Worm (Caenorhabditis elegans) whole organism, midembryonic: ENCODE measurements around the gene C13A10.2.

ENCODE experiments used
- T22C8.4 ChIP-seq: fragments of 200-800 bp; sonication (Bioruptor generic); IDR thresholded peaks from 2 replicates; pipeline ENCODE4 v1.3.6; 2022; ENCODE audit warnings: missing genetic modification characterization, missing compliant biosample characterization
- cog-1 ChIP-seq: sonication (generic microtip); optimal IDR thresholded peaks from 2 replicates; lab custom pipeline; 2016; ENCODE audit warnings: missing genetic modification characterization, missing compliant biosample characterization
- flt-1 ChIP-seq: fragments of 200-800 bp; sonication (Bioruptor generic); IDR thresholded peaks from 2 replicates; pipeline ENCODE4 v1.3.6; 2022; ENCODE audit warnings: missing genetic modification characterization, missing compliant biosample characterization
- klf-2 ChIP-seq: fragments of 200-800 bp; sonication (Bioruptor generic); conservative IDR thresholded peaks from 2 replicates; pipeline ENCODE4 v1.3.6; 2022; ENCODE audit warnings: missing genetic modification reagents, missing genetic modification characterization, missing compliant biosample characterization
- med-1 ChIP-seq: sonication (generic microtip); optimal IDR thresholded peaks from 2 replicates; lab custom pipeline; 2017; ENCODE audit warnings: missing genetic modification characterization, mild to moderate bottlenecking, missing compliant biosample characterization, antibody characterized with exemption, missing genetic modification reagents; ENCODE audit not compliant: insufficient read depth
- ref-1 ChIP-seq: fragments of 200-800 bp; sonication (Bioruptor generic); conservative IDR thresholded peaks from 2 replicates; pipeline ENCODE4 v1.3.6; 2022; ENCODE audit warnings: missing genetic modification reagents, missing genetic modification characterization, missing compliant biosample characterization
- tab-1 ChIP-seq: fragments of 200-800 bp; sonication (Bioruptor generic); IDR thresholded peaks from 2 replicates; pipeline ENCODE4 v1.3.6; 2022; ENCODE audit warnings: missing genetic modification characterization, missing compliant biosample characterization
- ztf-23 ChIP-seq: fragments of 200-800 bp; sonication (Bioruptor generic); IDR thresholded peaks from 2 replicates; pipeline ENCODE4 v1.3.6; 2022; ENCODE audit warnings: missing genetic modification reagents, missing genetic modification characterization, missing compliant biosample characterization
- ztf-29 ChIP-seq: fragments of 200-800 bp; sonication (Bioruptor generic); IDR thresholded peaks from 2 replicates; pipeline ENCODE4 v1.3.6; 2022; ENCODE audit warnings: missing genetic modification reagents, missing genetic modification characterization, missing compliant biosample characterization

Gene C13A10.2

ce11 chrII:1326689-1327088 lies 31.1 kb downstream of the C13A10.2 start, which contains the start of gene jip-1:
jip-1 (plus strand) TSS chrII:1326989.
- TF ChIP-seq tab-1 (GFP tag; lab: Robert Waterston, UW) (no peak), cog-1 (no peak), med-1 (GFP tag; lab: Kevin White, UChicago) (no peak), ztf-23 (GFP tag; lab: Robert Waterston, UW) (no peak), ztf-29 (GFP tag; lab: Robert Waterston, UW) (no peak), T22C8.4 (no peak), klf-2 (GFP tag; lab: Robert Waterston, UW) (no peak), flt-1 (no peak), ref-1 (no peak)

DNA sequence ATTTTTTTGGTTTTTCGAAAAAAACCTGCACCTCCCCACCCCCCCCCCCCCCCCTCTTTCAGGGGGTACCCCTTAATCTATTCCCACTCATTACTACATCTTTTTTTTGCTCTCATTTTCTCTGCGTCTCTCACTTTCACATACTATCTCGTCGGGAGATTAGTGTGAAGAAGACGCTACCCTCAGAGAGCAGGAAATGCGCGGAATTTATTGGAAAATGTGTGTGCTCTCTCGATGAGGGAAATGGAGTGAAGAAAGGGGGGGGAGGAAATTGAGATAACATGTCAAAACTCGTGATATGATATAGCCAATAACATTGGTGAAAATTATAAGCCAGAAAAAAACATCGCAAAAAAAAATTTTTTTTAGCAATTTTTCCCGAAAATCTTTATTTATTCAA lies 32.2 kb downstream of the C13A10.2 start:
- TF ChIP-seq tab-1 (GFP tag; lab: Robert Waterston, UW) (no peak), cog-1 (no peak), med-1 (GFP tag; lab: Kevin White, UChicago) (no peak), klf-2 (GFP tag; lab: Robert Waterston, UW) (no peak), ztf-29 (GFP tag; lab: Robert Waterston, UW) (no peak), flt-1 (no peak), T22C8.4 (no peak), ref-1 (no peak), ztf-23 (GFP tag; lab: Robert Waterston, UW) (no peak)

DNA sequence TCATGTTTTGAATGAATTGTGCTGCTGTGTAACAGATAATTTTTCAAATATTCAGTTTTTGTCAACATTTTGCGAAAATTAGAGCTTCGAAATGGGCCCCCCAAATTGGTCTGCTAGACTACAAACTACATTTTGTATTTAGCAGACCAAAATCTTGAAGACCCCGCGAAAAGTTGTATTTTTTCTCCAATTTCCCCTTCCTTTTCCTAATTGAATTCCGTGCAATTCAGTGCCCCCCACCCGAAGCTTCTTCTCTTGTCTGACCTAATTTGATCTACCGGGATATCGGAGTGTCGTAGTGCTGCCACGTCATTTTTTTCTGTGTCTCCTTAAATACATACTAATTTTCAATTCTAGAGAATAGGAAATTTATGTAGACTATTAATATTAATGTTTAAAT lies 33.8 kb downstream of the C13A10.2 start:
- no peak for TF ChIP-seq ztf-29 (GFP tag; lab: Robert Waterston, UW)
- TF ChIP-seq T22C8.4, result no peak
- TF ChIP-seq med-1 (GFP tag; lab: Kevin White, UChicago), result no peak
- no peak for TF ChIP-seq klf-2 (GFP tag; lab: Robert Waterston, UW)
- no peak for TF ChIP-seq flt-1

- TF ChIP-seq med-1 (GFP tag; lab: Kevin White, UChicago), result no peak
- TF ChIP-seq tab-1 (GFP tag; lab: Robert Waterston, UW), result no peak
- TF ChIP-seq flt-1, result no peak
- no peak for TF ChIP-seq ref-1
- TF ChIP-seq T22C8.4, result no peak
- TF ChIP-seq ztf-23 (GFP tag; lab: Robert Waterston, UW), result no peak
- no peak for TF ChIP-seq ztf-29 (GFP tag; lab: Robert Waterston, UW)
- TF ChIP-seq klf-2 (GFP tag; lab: Robert Waterston, UW), result no peak
- TF ChIP-seq cog-1, result no peak
Measured at ce11 chrII:1323190-1323651, 34.6 kb downstream of the C13A10.2 start.

ce11 chrII:1322283-1323173 lies 35.3 kb downstream of the C13A10.2 start:
- TF ChIP-seq flt-1 (no peak), ztf-23 (GFP tag; lab: Robert Waterston, UW) (no peak), ztf-29 (GFP tag; lab: Robert Waterston, UW) (no peak), tab-1 (GFP tag; lab: Robert Waterston, UW) (no peak)

DNA sequence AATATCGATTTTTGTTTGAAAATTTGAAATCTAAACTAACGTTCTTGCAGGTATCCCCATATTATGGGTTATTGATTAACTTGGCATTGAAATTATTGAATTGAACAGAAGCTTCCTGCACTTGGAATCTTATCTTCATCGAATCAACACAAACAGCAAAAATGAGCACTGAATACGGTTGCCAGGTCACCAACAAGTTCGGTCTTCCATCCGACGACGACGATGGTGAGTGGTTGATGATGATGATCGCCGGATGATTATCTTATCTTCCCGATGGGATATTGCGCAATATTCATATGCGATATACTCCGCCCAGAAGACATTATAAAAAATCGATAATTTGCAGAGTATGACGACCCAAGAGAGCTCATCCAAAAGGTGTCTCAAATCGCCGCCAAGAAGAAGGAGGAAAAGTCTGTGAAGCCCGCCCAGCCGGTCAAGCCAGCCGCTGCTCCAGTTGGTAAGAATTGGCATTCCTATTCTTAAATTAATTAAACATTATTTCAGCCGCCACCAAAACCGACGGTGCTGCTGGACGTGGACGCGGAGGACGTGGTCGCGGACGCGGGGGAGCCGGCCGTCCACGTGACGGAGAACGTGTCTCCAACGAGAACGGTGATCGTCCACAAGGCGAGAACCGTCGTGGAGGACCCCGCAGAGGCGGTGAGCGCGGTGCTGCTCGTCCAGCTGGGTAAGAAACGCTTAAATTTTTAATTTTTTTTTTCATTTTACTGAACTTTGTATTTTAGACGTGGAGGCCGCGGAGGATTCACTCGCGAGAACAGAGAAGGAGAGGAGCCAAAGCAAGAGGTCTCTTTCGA lies 36.6 kb downstream of the C13A10.2 start, which contains the start of gene vig-1:
Gene vig-1 (plus strand): TSS at position 51 of the 821 bp plus-strand sequence.
- TF ChIP-seq T22C8.4 (peak; percentile 53; the same call in 1 of the 2 replicates), ztf-29 (GFP tag; lab: Robert Waterston, UW) (no peak)

DNA sequence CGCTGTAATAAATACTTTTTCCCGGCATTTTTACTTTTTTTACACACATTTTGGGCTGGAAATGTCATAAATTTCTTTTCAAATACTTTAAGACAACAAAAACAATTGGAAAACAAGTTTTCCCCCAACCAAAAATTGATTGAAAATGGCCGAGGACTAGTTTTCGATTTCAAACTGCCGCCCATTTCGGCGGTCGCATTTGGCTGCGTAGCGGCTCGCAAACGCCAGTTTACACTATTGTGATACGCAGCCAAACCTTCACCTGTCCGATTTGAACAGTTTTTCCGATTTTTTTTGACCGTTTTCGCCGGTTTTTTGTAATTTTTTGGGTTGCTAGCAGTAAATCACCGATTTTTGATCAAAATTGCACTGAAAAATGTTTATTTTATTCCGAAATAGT lies 37.4 kb downstream of the C13A10.2 start:
- peak; percentile 86 for TF ChIP-seq flt-1
- TF ChIP-seq ztf-29 (GFP tag; lab: Robert Waterston, UW), result 0 out of 2 replicates have a peak, but pooled peaks have one; percentile 16
- 0 out of 2 replicates have a peak, but pooled peaks have one; percentile 19 for TF ChIP-seq ref-1
- peak; percentile 92 for TF ChIP-seq ztf-23 (GFP tag; lab: Robert Waterston, UW)
- TF ChIP-seq cog-1, result peak; percentile 80
- peak; percentile 47; the same call in 1 of the 2 replicates for TF ChIP-seq klf-2 (GFP tag; lab: Robert Waterston, UW)
- no peak for TF ChIP-seq med-1 (GFP tag; lab: Kevin White, UChicago)
- peak; percentile 69 for TF ChIP-seq T22C8.4
- TF ChIP-seq tab-1 (GFP tag; lab: Robert Waterston, UW), result peak; percentile 69; the same call in 1 of the 2 replicates

- TF ChIP-seq tab-1 (GFP tag; lab: Robert Waterston, UW), result no peak
- no peak for TF ChIP-seq ztf-29 (GFP tag; lab: Robert Waterston, UW)
- TF ChIP-seq ref-1, result no peak
- TF ChIP-seq med-1 (GFP tag; lab: Kevin White, UChicago), result no peak
- TF ChIP-seq T22C8.4, result no peak
- no peak for TF ChIP-seq flt-1
- TF ChIP-seq ztf-23 (GFP tag; lab: Robert Waterston, UW), result no peak
- no peak for TF ChIP-seq klf-2 (GFP tag; lab: Robert Waterston, UW)
- TF ChIP-seq cog-1, result no peak
Measured at ce11 chrII:1315245-1315644, 42.6 kb downstream of the C13A10.2 start.

DNA sequence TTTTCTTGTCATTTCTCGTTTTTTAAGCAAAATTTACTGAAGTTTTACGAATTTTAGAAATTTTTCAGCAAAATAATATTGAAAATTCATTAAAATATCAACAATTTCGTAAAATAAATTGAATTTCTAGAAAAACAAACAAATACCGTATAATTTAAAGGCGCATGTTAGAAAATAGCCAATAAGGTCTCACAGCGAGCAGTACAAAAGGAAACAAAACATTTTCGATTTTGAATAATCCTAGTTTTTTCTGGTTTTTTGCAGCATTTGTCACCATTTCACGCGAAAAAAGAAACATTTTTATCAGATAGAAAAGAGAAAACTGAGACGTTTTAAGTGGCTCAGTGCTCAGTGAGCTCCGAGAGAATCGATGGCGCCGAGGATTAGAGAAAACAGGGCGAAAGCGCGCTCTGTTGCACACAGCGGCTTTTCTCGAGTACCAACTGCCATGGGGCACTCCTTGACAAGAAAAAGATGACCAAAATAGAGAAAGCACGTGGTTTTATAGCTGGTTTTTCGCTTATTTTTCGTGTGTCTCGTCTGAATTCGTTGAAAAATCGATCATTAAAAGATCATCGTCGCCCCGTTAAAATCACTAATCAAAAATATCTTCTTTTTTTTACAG lies 47.8 kb downstream of the C13A10.2 start, which contains the start of the genes alh-6 and fcho-1:
Gene alh-6 (minus strand): TSS at position 242 of the 625 bp plus-strand sequence.
Gene fcho-1 (plus strand): TSS at position 624 of the 625 bp plus-strand sequence.
- TF ChIP-seq tab-1 (GFP tag; lab: Robert Waterston, UW) (no peak), klf-2 (GFP tag; lab: Robert Waterston, UW) (no peak), cog-1 (no peak), ztf-29 (GFP tag; lab: Robert Waterston, UW) (no peak), T22C8.4 (no peak), ref-1 (no peak), ztf-23 (GFP tag; lab: Robert Waterston, UW) (no peak), med-1 (GFP tag; lab: Kevin White, UChicago) (no peak), flt-1 (no peak)
